Fruit fly (Drosophila melanogaster) whole organism, wandering third instar larva: ENCODE data around the gene Sgs3.

ENCODE experiments used
- CG9705 ChIP-seq: fragments of 200-800 bp; sonication (Bioruptor generic); optimal IDR thresholded peaks from 2 replicates; lab custom pipeline; 2018; ENCODE audit warnings: missing biosample characterization, mild to moderate bottlenecking, missing genetic modification characterization
- Jra ChIP-seq: sonication (Bioruptor generic); optimal IDR thresholded peaks from 2 replicates; lab custom pipeline; 2016; ENCODE audit warnings: missing biosample characterization, missing genetic modification characterization
- N ChIP-seq: fragments of >200 bp; optimal IDR thresholded peaks from 2 replicates; lab custom pipeline; 2018; ENCODE audit warnings: missing biosample characterization, missing external identifiers, missing genetic modification characterization
- br ChIP-seq: fragments of 200-800 bp; sonication (Bioruptor generic); optimal IDR thresholded peaks from 2 replicates; lab custom pipeline; 2016; ENCODE audit warnings: missing biosample characterization, missing genetic modification characterization
- dmrt93B ChIP-seq: fragments of 200-800 bp; sonication (Bioruptor generic); optimal IDR thresholded peaks from 2 replicates; lab custom pipeline; 2018; ENCODE audit warnings: missing biosample characterization, mild to moderate bottlenecking, missing genetic modification characterization
- fru ChIP-seq: fragments of 200-800 bp; sonication (Bioruptor generic); optimal IDR thresholded peaks from 3 replicates; lab custom pipeline; 2016; ENCODE audit warnings: missing biosample characterization, mild to moderate bottlenecking, missing genetic modification characterization
- tai ChIP-seq: sonication (Bioruptor generic); optimal IDR thresholded peaks from 2 replicates; lab custom pipeline; 2016; ENCODE audit warnings: missing biosample characterization, missing genetic modification characterization
- usp ChIP-seq: fragments of >200 bp; optimal IDR thresholded peaks from 2 replicates; lab custom pipeline; 2017; ENCODE audit warnings: missing biosample characterization, missing genetic modification characterization

dm6 chr3L:11511921-11512320 is at the start of gene Sgs3:
- TF ChIP-seq Jra (GFP tag; lab: Kevin White, UChicago) (no peak), usp (GFP tag; lab: Kevin White, UChicago) (no peak), N (GFP tag; lab: Kevin White, UChicago) (no peak), tai (GFP tag; lab: Kevin White, UChicago) (no peak), br (no peak), CG9705 (GFP tag; lab: Kevin White, UChicago) (no peak), dmrt93B (GFP tag; lab: Kevin White, UChicago) (no peak), fru (no peak)
